Fruit fly (Drosophila melanogaster): Measurements from ENCODE around the gene Mgat2.

DNA sequence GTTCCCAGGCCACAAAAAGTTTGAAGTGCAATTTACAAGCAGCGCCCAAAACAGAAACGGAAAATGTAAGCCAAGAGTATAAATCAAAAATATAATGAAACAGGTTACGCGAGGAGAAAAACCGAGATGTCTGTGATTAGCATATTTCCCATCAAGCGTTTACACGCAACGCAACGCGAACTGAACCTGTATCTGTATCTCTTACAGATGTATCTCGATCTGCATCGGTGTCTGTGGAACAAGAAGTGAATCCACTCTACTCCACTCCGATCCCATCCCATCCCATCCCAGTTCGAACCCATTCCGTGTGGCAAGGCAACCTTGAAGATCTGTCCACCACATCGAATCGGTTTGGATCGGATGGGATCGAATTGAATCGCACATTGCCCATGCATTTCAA is 38.1 kb downstream of the Mgat2 start:
- no peak for TF ChIP-seq CG12605 (GFP tag; IDR thresholded peaks at IDR 0.05)
- TF ChIP-seq CG9948 (tag; optimal IDR thresholded peaks at IDR 0.05), result no peak
- TF ChIP-seq CG8301 (tag; optimal IDR thresholded peaks at IDR 0.05), result no peak
- TF ChIP-seq fd96Ca (GFP tag; IDR thresholded peaks at IDR 0.05), result no peak
- TF ChIP-seq Pif1B (GFP tag; optimal IDR thresholded peaks at IDR 0.05), result no peak
- TF ChIP-seq CG32121 (GFP tag; IDR thresholded peaks at IDR 0.05), result no peak
- no peak for TF ChIP-seq CG4496 (GFP tag; IDR thresholded peaks at IDR 0.05)
- no peak for TF ChIP-seq EcR (GFP tag; optimal IDR thresholded peaks at IDR 0.05)
- no peak for TF ChIP-seq CG10348 (GFP tag; IDR thresholded peaks at IDR 0.05)
- no peak for TF ChIP-seq Pif1A (GFP tag; optimal IDR thresholded peaks at IDR 0.05)
- TF ChIP-seq rn (GFP tag; IDR thresholded peaks at IDR 0.05), result no peak
- TF ChIP-seq CG13204 (GFP tag; optimal IDR thresholded peaks at IDR 0.05), result no peak
